Worm (Caenorhabditis elegans): ENCODE data around the gene spp-29.

spp-29 gene

ce11 chrV:17721709-17722108, 25.1 kb upstream of the spp-29 start (continued):
- TF ChIP-seq ctbp-1 (GFP tag; IDR thresholded peaks at IDR 0.05) (no peak), pha-4 (GFP tag; IDR thresholded peaks at IDR 0.05) (0 out of 2 replicates have a peak, but pooled peaks have one; percentile 52), pha-4 (tag; optimal IDR thresholded peaks at IDR 0.05) (no peak), mep-1 (tag; optimal IDR thresholded peaks at IDR 0.05) (peak; percentile 40), Y105C5A.15 (GFP tag; IDR thresholded peaks at IDR 0.05) (no peak), ceh-20 (GFP tag; IDR thresholded peaks at IDR 0.05) (peak; percentile 37; the same call in 1 of the 2 replicates), tra-1 (GFP tag; IDR thresholded peaks at IDR 0.05) (peak; percentile 79), snpc-4 (tag; optimal IDR thresholded peaks at IDR 0.05) (no peak), madf-5 (GFP tag; IDR thresholded peaks at IDR 0.05) (no peak), skn-1 (tag; optimal IDR thresholded peaks at IDR 0.05) (no peak), fkh-10 (GFP tag; optimal IDR thresholded peaks at IDR 0.05) (no peak), lin-38 (GFP tag; IDR thresholded peaks at IDR 0.05) (no peak), gei-8 (GFP tag; optimal IDR thresholded peaks at IDR 0.05) (no peak), dmd-8 (GFP tag; IDR thresholded peaks at IDR 0.05) (no peak), tag-97 (GFP tag; IDR thresholded peaks at IDR 0.05) (no peak), sdz-12 (GFP tag; optimal IDR thresholded peaks at IDR 0.05) (no peak), zip-11 (GFP tag; IDR thresholded peaks at IDR 0.05) (no peak), ceh-32 (tag; optimal IDR thresholded peaks at IDR 0.05; ENCODE audit: poor library complexity) (no peak), nhr-42 (GFP tag; IDR thresholded peaks at IDR 0.05) (peak; percentile 53; the same call in 1 of the 2 replicates), F37D6.2 (tag; optimal IDR thresholded peaks at IDR 0.05) (no peak), madf-9 (GFP tag; conservative IDR thresholded peaks at IDR 0.05) (no peak), saeg-2 (GFP tag; IDR thresholded peaks at IDR 0.05) (peak; percentile 72; the same call in 1 of the 2 replicates), T20F7.1 (GFP tag; optimal IDR thresholded peaks at IDR 0.05) (no peak), daf-16 (GFP tag; optimal IDR thresholded peaks at IDR 0.05) (no peak), daf-16 (tag; optimal IDR thresholded peaks at IDR 0.05) (peak; percentile 94), daf-8 (GFP tag; IDR thresholded peaks at IDR 0.05) (no peak), zip-2 (tag; optimal IDR thresholded peaks at IDR 0.05) (no peak), unc-39 (tag; optimal IDR thresholded peaks at IDR 0.05) (no peak), nhr-237 (tag; optimal IDR thresholded peaks at IDR 0.05) (no peak), nhr-6 (tag; optimal IDR thresholded peaks at IDR 0.05) (no peak), daf-19 (GFP tag; conservative IDR thresholded peaks at IDR 0.05) (no peak), nhr-10 (tag; optimal IDR thresholded peaks at IDR 0.05) (peak; percentile 58), zfp-2 (tag; optimal IDR thresholded peaks at IDR 0.05) (no peak), dmd-9 (GFP tag; IDR thresholded peaks at IDR 0.05) (no peak), hlh-11 (tag; optimal IDR thresholded peaks at IDR 0.05) (peak; percentile 91), aly-2 (tag; optimal IDR thresholded peaks at IDR 0.05) (no peak), egl-27 (tag; optimal IDR thresholded peaks at IDR 0.05) (no peak), nhr-76 (tag; optimal IDR thresholded peaks at IDR 0.05) (no peak), ces-1 (GFP tag; optimal IDR thresholded peaks at IDR 0.05) (no peak), attf-4 (tag; optimal IDR thresholded peaks at IDR 0.05) (no peak), fos-1 (tag; optimal IDR thresholded peaks at IDR 0.05) (no peak), duxl-1 (tag; optimal IDR thresholded peaks at IDR 0.05; ENCODE audit: poor library complexity) (no peak), zag-1 (tag; optimal IDR thresholded peaks at IDR 0.05) (no peak), nhr-25 (tag; optimal IDR thresholded peaks at IDR 0.05; ENCODE audit: borderline replicate concordance, insufficient read depth) (no peak), arid-1 (GFP tag; conservative IDR thresholded peaks at IDR 0.05) (no peak), ZK546.5 (tag; optimal IDR thresholded peaks at IDR 0.05) (no peak), F26F4.8 (GFP tag; conservative IDR thresholded peaks at IDR 0.05) (no peak), Y75B8A.6 (GFP tag; IDR thresholded peaks at IDR 0.05) (no peak), dpl-1 (GFP tag; optimal IDR thresholded peaks at IDR 0.05) (no peak), snpc-1.2 (GFP tag; IDR thresholded peaks at IDR 0.05) (no peak), D1046.2 (GFP tag; IDR thresholded peaks at IDR 0.05) (no peak), set-16 (GFP tag; IDR thresholded peaks at IDR 0.05) (no peak), lin-1 (GFP tag; IDR thresholded peaks at IDR 0.05) (peak; percentile 85; the same call in 1 of the 2 replicates)

All from whole organism, L4 larva.